Worm (Caenorhabditis elegans) whole organism, L1 larva: ENCODE measurements around the gene sth-1.

Source experiments
- C04F5.9 ChIP-seq: sonication (generic microtip); optimal IDR thresholded peaks from 2 replicates; lab custom pipeline; 2016; ENCODE audit warnings: missing genetic modification characterization, missing compliant biosample characterization
- C16A3.4 ChIP-seq: fragments of 150-350 bp; optimal IDR thresholded peaks from 2 replicates; lab custom pipeline; 2014; ENCODE audit warnings: missing biosample characterization, missing genetic modification characterization
- F16B12.6 ChIP-seq: fragments of 150-350 bp; optimal IDR thresholded peaks from 2 replicates; lab custom pipeline; 2014; ENCODE audit warnings: missing biosample characterization, missing genetic modification characterization
- aha-1 ChIP-seq: fragments of 150-350 bp; optimal IDR thresholded peaks from 2 replicates; lab custom pipeline; 2014; ENCODE audit warnings: missing biosample characterization, missing genetic modification characterization
- blmp-1 ChIP-seq: fragments of 150-350 bp; optimal IDR thresholded peaks from 2 replicates; lab custom pipeline; 2014; ENCODE audit warnings: missing biosample characterization, missing genetic modification characterization
- ceh-88 ChIP-seq: fragments of 200-800 bp; sonication (Bioruptor generic); IDR thresholded peaks from 2 replicates; pipeline ENCODE4 v1.3.6; 2022; ENCODE audit warnings: missing genetic modification characterization, missing compliant biosample characterization
- dpl-1 ChIP-seq, 3 experiments: fragments of 150-350 bp in 2 of 3; sonication (generic microtip) in 1 of 3; optimal IDR thresholded peaks; 2 replicates each; lab custom pipeline; 2014 to 2017; ENCODE audit warnings: missing biosample characterization in 3 of 3, missing genetic modification characterization in 3 of 3, missing genetic modification reagents in 3 of 3
- dsc-1 ChIP-seq: sonication (generic microtip); optimal IDR thresholded peaks from 2 replicates; lab custom pipeline; 2016; ENCODE audit warnings: mild to moderate bottlenecking, missing genetic modification characterization, missing compliant biosample characterization
- egl-13 ChIP-seq: sonication (generic microtip); optimal IDR thresholded peaks from 2 replicates; lab custom pipeline; 2016; ENCODE audit warnings: missing genotype, missing genetic modification reagents, missing genetic modification characterization, missing compliant biosample characterization
- egl-27 ChIP-seq, 2 experiments: fragments of 150-350 bp in 1 of 2; sonication (generic microtip); optimal IDR thresholded peaks; 3 replicates each; lab custom pipeline; 2017 to 2018; ENCODE audit warnings: missing biosample characterization in 2 of 2, missing genetic modification characterization in 2 of 2, missing genetic modification reagents in 2 of 2
- elt-2 ChIP-seq: sonication (generic microtip); optimal IDR thresholded peaks from 2 replicates; lab custom pipeline; 2016; ENCODE audit warnings: missing genetic modification characterization, mild to moderate bottlenecking, inconsistent platforms, missing compliant biosample characterization, missing genetic modification reagents
- elt-3 ChIP-seq, 6 experiments: fragments of 150-350 bp in 1 of 6; sonication (generic microtip); optimal IDR thresholded peaks; 2 replicates each; lab custom pipeline; 2017 to 2018; ENCODE audit warnings: missing biosample characterization in 6 of 6, missing genetic modification characterization in 6 of 6, inconsistent platforms in 1 of 6
- fkh-4 ChIP-seq: sonication (generic microtip); optimal IDR thresholded peaks from 2 replicates; lab custom pipeline; 2016; ENCODE audit warnings: missing compliant biosample characterization, missing genetic modification characterization, borderline replicate concordance
- fkh-8 ChIP-seq: sonication (generic microtip); optimal IDR thresholded peaks from 2 replicates; lab custom pipeline; 2016; ENCODE audit warnings: mild to moderate bottlenecking, missing genetic modification characterization, missing compliant biosample characterization
- fos-1 ChIP-seq: fragments of 150-350 bp; optimal IDR thresholded peaks from 2 replicates; lab custom pipeline; 2014; ENCODE audit warnings: missing biosample characterization, missing genetic modification characterization
- grh-1 ChIP-seq: fragments of 200-800 bp; sonication (Bioruptor generic); IDR thresholded peaks from 2 replicates; pipeline ENCODE4 v1.3.6; 2022; ENCODE audit warnings: missing genetic modification reagents, missing genetic modification characterization, missing compliant biosample characterization
- hlh-17 ChIP-seq: fragments of 200-800 bp; sonication (Bioruptor generic); optimal IDR thresholded peaks from 2 replicates; lab custom pipeline; 2018; ENCODE audit warnings: missing genetic modification characterization, mild to moderate bottlenecking, missing compliant biosample characterization, moderate library complexity, borderline replicate concordance
- hpl-2 ChIP-seq: fragments of 150-350 bp; optimal IDR thresholded peaks from 2 replicates; lab custom pipeline; 2014; ENCODE audit warnings: missing biosample characterization, missing genetic modification reagents, missing genetic modification characterization
- irx-1 ChIP-seq: sonication (generic microtip); optimal IDR thresholded peaks from 2 replicates; lab custom pipeline; 2016; ENCODE audit warnings: missing genetic modification characterization, missing compliant biosample characterization
- lin-13 ChIP-seq: fragments of 150-350 bp; optimal IDR thresholded peaks from 2 replicates; lab custom pipeline; 2014; ENCODE audit warnings: missing biosample characterization, missing genetic modification reagents, missing genetic modification characterization
- lin-14 ChIP-seq: fragments of 200-800 bp; sonication (Bioruptor generic); optimal IDR thresholded peaks from 2 replicates; lab custom pipeline; 2018; ENCODE audit warnings: mild to moderate bottlenecking, missing genetic modification characterization, moderate library complexity, missing compliant biosample characterization
- lin-35 ChIP-seq, 2 experiments: fragments of 150-350 bp; optimal IDR thresholded peaks; 2 replicates each; lab custom pipeline; 2014; ENCODE audit warnings: missing biosample characterization in 2 of 2, missing genetic modification characterization in 2 of 2, missing genetic modification reagents in 2 of 2
- lin-39 ChIP-seq: fragments of 150-350 bp; optimal IDR thresholded peaks from 2 replicates; lab custom pipeline; 2014; ENCODE audit warnings: missing biosample characterization, missing genetic modification reagents, missing genetic modification characterization
- lsy-2 ChIP-seq, 2 experiments: fragments of 150-350 bp; optimal IDR thresholded peaks; 2 replicates each; lab custom pipeline; 2014; ENCODE audit warnings: missing biosample characterization in 2 of 2, missing genetic modification characterization in 2 of 2
- mdl-1 ChIP-seq, 2 experiments: fragments of 150-350 bp; optimal IDR thresholded peaks; 2 replicates each; lab custom pipeline; 2014 to 2017; ENCODE audit warnings: missing biosample characterization in 2 of 2, missing genetic modification characterization in 2 of 2, inconsistent platforms in 1 of 2
- mef-2 ChIP-seq: fragments of 150-350 bp; optimal IDR thresholded peaks from 2 replicates; lab custom pipeline; 2014; ENCODE audit warnings: missing biosample characterization, missing genetic modification characterization
- nhr-11 ChIP-seq: fragments of 150-350 bp; optimal IDR thresholded peaks from 2 replicates; lab custom pipeline; 2014; ENCODE audit warnings: missing biosample characterization, missing genetic modification characterization
- nhr-12 ChIP-seq: sonication (generic microtip); optimal IDR thresholded peaks from 2 replicates; lab custom pipeline; 2017; ENCODE audit warnings: missing biosample characterization, missing genetic modification characterization
- nhr-19 ChIP-seq: fragments of 200-800 bp; sonication (Bioruptor generic); conservative IDR thresholded peaks from 2 replicates; pipeline ENCODE4 v1.3.6; 2022; ENCODE audit warnings: missing genetic modification characterization, missing compliant biosample characterization
- nhr-20 ChIP-seq: sonication (generic microtip); optimal IDR thresholded peaks from 2 replicates; lab custom pipeline; 2016; ENCODE audit warnings: mild to moderate bottlenecking, missing genetic modification characterization, missing compliant biosample characterization
- nhr-47 ChIP-seq: sonication (generic microtip); optimal IDR thresholded peaks from 2 replicates; lab custom pipeline; 2016; ENCODE audit warnings: mild to moderate bottlenecking, missing genetic modification characterization, moderate library complexity, missing compliant biosample characterization
- nhr-71 ChIP-seq: sonication (generic microtip); optimal IDR thresholded peaks from 2 replicates; lab custom pipeline; 2016; ENCODE audit warnings: mild to moderate bottlenecking, missing genetic modification characterization, moderate library complexity, missing compliant biosample characterization
- nhr-85 ChIP-seq: sonication (generic microtip); peaks from one replicate; lab custom pipeline; 2016; ENCODE audit warnings: missing genetic modification characterization, inconsistent platforms, missing compliant biosample characterization
- nhr-90 ChIP-seq: sonication (generic microtip); optimal IDR thresholded peaks from 2 replicates; lab custom pipeline; 2016; ENCODE audit warnings: mild to moderate bottlenecking, missing genetic modification characterization, missing compliant biosample characterization; ENCODE audit not compliant: poor library complexity
- pag-3 ChIP-seq: sonication (generic microtip); optimal IDR thresholded peaks from 2 replicates; lab custom pipeline; 2017; ENCODE audit warnings: missing genetic modification characterization, mild to moderate bottlenecking, missing compliant biosample characterization, antibody characterized with exemption, borderline replicate concordance; ENCODE audit not compliant: insufficient read depth
- pax-3 ChIP-seq: fragments of 200-800 bp; sonication (Bioruptor generic); optimal IDR thresholded peaks from 2 replicates; lab custom pipeline; 2018; ENCODE audit warnings: mild to moderate bottlenecking, missing genetic modification characterization, moderate library complexity, missing compliant biosample characterization
- pqm-1 ChIP-seq: sonication (generic microtip); optimal IDR thresholded peaks from 3 replicates; lab custom pipeline; 2017; ENCODE audit warnings: missing biosample characterization, missing genetic modification characterization
- rnt-1 ChIP-seq: sonication (generic microtip); optimal IDR thresholded peaks from 2 replicates; lab custom pipeline; 2016; ENCODE audit warnings: mild to moderate bottlenecking, missing genetic modification characterization, moderate library complexity, missing compliant biosample characterization
- skn-1 ChIP-seq: fragments of 150-350 bp; optimal IDR thresholded peaks from 2 replicates; lab custom pipeline; 2014; ENCODE audit warnings: missing biosample characterization, missing genetic modification characterization
- snpc-4 ChIP-seq: fragments of 150-350 bp; optimal IDR thresholded peaks from 2 replicates; lab custom pipeline; 2014; ENCODE audit warnings: missing biosample characterization, missing genetic modification characterization
- snu-23 ChIP-seq: sonication (generic microtip); optimal IDR thresholded peaks from 2 replicates; lab custom pipeline; 2016; ENCODE audit warnings: missing genetic modification characterization, missing compliant biosample characterization
- sox-4 ChIP-seq: sonication (generic microtip); optimal IDR thresholded peaks from 2 replicates; lab custom pipeline; 2016; ENCODE audit warnings: missing genetic modification characterization, missing compliant biosample characterization
- sup-37 ChIP-seq: fragments of 200-800 bp; sonication (Bioruptor generic); optimal IDR thresholded peaks from 2 replicates; lab custom pipeline; 2018; ENCODE audit warnings: mild to moderate bottlenecking, missing genetic modification characterization, missing compliant biosample characterization
- swsn-7 ChIP-seq: sonication (generic microtip); optimal IDR thresholded peaks from 2 replicates; lab custom pipeline; 2016; ENCODE audit warnings: missing genetic modification characterization, missing compliant biosample characterization
- tbx-2 ChIP-seq: sonication (generic microtip); optimal IDR thresholded peaks from 2 replicates; lab custom pipeline; 2016; ENCODE audit warnings: missing genetic modification characterization, missing compliant biosample characterization
- tlp-1 ChIP-seq: fragments of 150-350 bp; optimal IDR thresholded peaks from 2 replicates; lab custom pipeline; 2014; ENCODE audit warnings: missing biosample characterization, missing genetic modification characterization
- unc-130 ChIP-seq: fragments of 150-350 bp; optimal IDR thresholded peaks from 2 replicates; lab custom pipeline; 2017; ENCODE audit warnings: missing biosample characterization, missing genetic modification characterization, inconsistent platforms
- unc-62 ChIP-seq: fragments of 150-350 bp; optimal IDR thresholded peaks from 2 replicates; lab custom pipeline; 2014; ENCODE audit warnings: missing biosample characterization, missing genetic modification reagents, missing genetic modification characterization
- unc-86 ChIP-seq: sonication (generic microtip); optimal IDR thresholded peaks from 2 replicates; lab custom pipeline; 2016; ENCODE audit warnings: missing genetic modification characterization, missing compliant biosample characterization
- vab-15 ChIP-seq: sonication (generic microtip); optimal IDR thresholded peaks from 2 replicates; lab custom pipeline; 2017; ENCODE audit warnings: missing genotype, mild to moderate bottlenecking, missing genetic modification characterization, missing compliant biosample characterization
- xbp-1 ChIP-seq: sonication (generic microtip); optimal IDR thresholded peaks from 2 replicates; lab custom pipeline; 2016; ENCODE audit warnings: missing genetic modification characterization, missing compliant biosample characterization
- zip-4 ChIP-seq: fragments of 200-800 bp; sonication (Bioruptor generic); optimal IDR thresholded peaks from 2 replicates; lab custom pipeline; 2018; ENCODE audit warnings: mild to moderate bottlenecking, missing genetic modification characterization, moderate library complexity, missing compliant biosample characterization
- ztf-11 ChIP-seq, 2 experiments: sonication (generic microtip); optimal IDR thresholded peaks; 2 replicates each; lab custom pipeline; 2016 to 2017; ENCODE audit warnings: missing genetic modification characterization in 2 of 2, missing biosample characterization in 1 of 2, missing compliant biosample characterization in 1 of 2

Gene sth-1

ce11 chrV:8026343-8026742, 25.6 kb upstream of the sth-1 start, which contains the start of gene F43H9.4:
F43H9.4 (plus strand) TSS chrV:8026708.
- TF ChIP-seq elt-2 (tag; lab: Kevin White, UChicago) (no peak), nhr-11 (tag; lab: Kevin White, UChicago) (no peak), fkh-4 (tag; lab: Kevin White, UChicago) (no peak), sup-37 (no peak), dsc-1 (tag; lab: Kevin White, UChicago) (no peak), fkh-8 (tag; lab: Kevin White, UChicago) (no peak), nhr-90 (tag; lab: Kevin White, UChicago) (peak; percentile 48), elt-3 (tag; optimal IDR thresholded peaks at IDR 0.05; lab: Kevin White, UChicago) (peak in 5 of 6 experiments; percentile 47 to 94 (median 62)), ztf-11 (tag; optimal IDR thresholded peaks at IDR 0.05; lab: Kevin White, UChicago) (no peak), nhr-19 (GFP tag; lab: Robert Waterston, UW) (no peak; the same call in 1 of the 2 replicates), ceh-88 (GFP tag; lab: Robert Waterston, UW) (no peak), F16B12.6 (tag; lab: Kevin White, UChicago) (no peak), unc-130 (tag; lab: Kevin White, UChicago) (peak; percentile 18), mef-2 (tag; lab: Kevin White, UChicago) (no peak), dpl-1 (GFP tag; optimal IDR thresholded peaks at IDR 0.05; lab: Kevin White, UChicago) (peak in 1 of 3 experiments; percentile 9), vab-15 (tag; lab: Kevin White, UChicago) (no peak), grh-1 (peak; percentile 39; the same call in 1 of the 2 replicates), nhr-85 (tag; lab: Kevin White, UChicago) (peak; percentile 91), nhr-20 (tag; lab: Kevin White, UChicago) (peak; percentile 82), C04F5.9 (tag; lab: Kevin White, UChicago) (no peak), blmp-1 (tag; lab: Kevin White, UChicago) (peak; percentile 62), C16A3.4 (tag; lab: Kevin White, UChicago) (no peak), tbx-2 (tag; lab: Kevin White, UChicago) (peak; percentile 20), mdl-1 (tag; optimal IDR thresholded peaks at IDR 0.05; lab: Kevin White, UChicago) (peak in 1 of 2 experiments; percentile 77), snpc-4 (tag; lab: Kevin White, UChicago) (no peak), nhr-47 (peak; percentile 30), egl-27 (tag; optimal IDR thresholded peaks at IDR 0.05; lab: Kevin White, UChicago) (no peak), aha-1 (tag; lab: Kevin White, UChicago) (no peak), snu-23 (GFP tag; lab: Kevin White, UChicago) (peak; percentile 64), swsn-7 (tag; lab: Kevin White, UChicago) (no peak), lin-35 (GFP tag; optimal IDR thresholded peaks at IDR 0.05; lab: Kevin White, UChicago) (peak in 1 of 2 experiments; percentile 8), hpl-2 (GFP tag; lab: Kevin White, UChicago) (no peak), zip-4 (no peak), nhr-12 (tag; lab: Kevin White, UChicago) (no peak), lin-13 (no peak), lin-14 (GFP tag; lab: Kevin White, UChicago) (peak; percentile 74), fos-1 (tag; lab: Kevin White, UChicago) (no peak), egl-13 (tag; lab: Kevin White, UChicago) (no peak), irx-1 (no peak), pax-3 (no peak), rnt-1 (tag; lab: Kevin White, UChicago) (no peak), pag-3 (tag; lab: Kevin White, UChicago) (peak; percentile 26), unc-62 (no peak), hlh-17 (GFP tag; lab: Kevin White, UChicago) (no peak), unc-86 (tag; lab: Kevin White, UChicago) (no peak), lsy-2 (tag; optimal IDR thresholded peaks at IDR 0.05; lab: Kevin White, UChicago) (peak in 1 of 2 experiments; percentile 3), pqm-1 (tag; lab: Kevin White, UChicago) (no peak), lin-39 (tag; lab: Kevin White, UChicago) (no peak), xbp-1 (tag; lab: Kevin White, UChicago) (peak; percentile 87), skn-1 (tag; lab: Kevin White, UChicago) (no peak), nhr-71 (tag; lab: Kevin White, UChicago) (peak; percentile 63), tlp-1 (tag; lab: Kevin White, UChicago) (no peak), sox-4 (tag; lab: Kevin White, UChicago) (no peak)
